Worm (Caenorhabditis elegans) whole organism, L4 larva: Measurements from ENCODE around the gene R09H10.5.
A peak's percentile ranks its signal among the peaks of the same experiment; 100 is the strongest.
"Not testable (repeated sequence)": the region's sequence is repeated elsewhere in the genome, so short reads cannot be mapped to it uniquely, and the experiment has no call there.

ENCODE experiments used
- D1046.2 ChIP-seq: fragments of 200-800 bp; sonication (Bioruptor generic); IDR thresholded peaks from 2 replicates; pipeline ENCODE4 v1.3.6; 2022; ENCODE audit warnings: missing genetic modification characterization, missing compliant biosample characterization
- F26F4.8 ChIP-seq: fragments of 200-800 bp; sonication (Bioruptor generic); conservative IDR thresholded peaks from 2 replicates; pipeline ENCODE4 v1.3.6; 2022; ENCODE audit warnings: missing genetic modification characterization, missing compliant biosample characterization
- F37D6.2 ChIP-seq: sonication (generic microtip); optimal IDR thresholded peaks from 2 replicates; lab custom pipeline; 2016; ENCODE audit warnings: mild to moderate bottlenecking, missing genetic modification characterization, missing compliant biosample characterization
- Y105C5A.15 ChIP-seq: fragments of 200-800 bp; sonication (Bioruptor generic); IDR thresholded peaks from 2 replicates; pipeline ENCODE4 v1.3.6; 2022; ENCODE audit warnings: missing genetic modification characterization, missing compliant biosample characterization
- Y48G9A.11 ChIP-seq: fragments of 200-800 bp; sonication (Bioruptor generic); IDR thresholded peaks from 2 replicates; pipeline ENCODE4 v1.3.6; 2022; ENCODE audit warnings: missing genetic modification reagents, missing genetic modification characterization, missing compliant biosample characterization
- ZK337.2 ChIP-seq: fragments of 200-800 bp; sonication (Bioruptor generic); IDR thresholded peaks from 2 replicates; pipeline ENCODE4 v1.3.6; 2022; ENCODE audit warnings: missing genetic modification reagents, missing genetic modification characterization, missing compliant biosample characterization
- attf-4 ChIP-seq: sonication (generic microtip); optimal IDR thresholded peaks from 3 replicates; lab custom pipeline; 2017; ENCODE audit warnings: missing biosample characterization, missing genetic modification characterization
- cey-2 ChIP-seq: sonication (generic microtip); optimal IDR thresholded peaks from 3 replicates; lab custom pipeline; 2017; ENCODE audit warnings: missing genetic modification characterization, mild to moderate bottlenecking, missing compliant biosample characterization, antibody characterized with exemption, borderline replicate concordance; ENCODE audit not compliant: insufficient read depth
- daf-16 ChIP-seq, 3 experiments: sonication (generic microtip); optimal IDR thresholded peaks; 2 replicates each; lab custom pipeline; 2016 to 2017; ENCODE audit warnings: missing genetic modification characterization in 3 of 3, missing genetic modification reagents in 3 of 3, mild to moderate bottlenecking in 2 of 3, missing compliant biosample characterization in 2 of 3, missing biosample characterization in 1 of 3, moderate library complexity in 1 of 3
- dmd-6 ChIP-seq: fragments of 200-800 bp; sonication (Bioruptor generic); IDR thresholded peaks from 2 replicates; pipeline ENCODE4 v1.3.6; 2022; ENCODE audit warnings: missing genetic modification reagents, missing genetic modification characterization, missing compliant biosample characterization
- dmd-8 ChIP-seq: fragments of 200-800 bp; sonication (Bioruptor generic); IDR thresholded peaks from 2 replicates; pipeline ENCODE4 v1.3.6; 2022; ENCODE audit warnings: missing genetic modification characterization, missing compliant biosample characterization
- dmd-9 ChIP-seq: fragments of 200-800 bp; sonication (Bioruptor generic); IDR thresholded peaks from 2 replicates; pipeline ENCODE4 v1.3.6; 2022; ENCODE audit warnings: missing genetic modification reagents, missing genetic modification characterization, missing compliant biosample characterization
- dve-1 ChIP-seq: sonication (generic microtip); optimal IDR thresholded peaks from 2 replicates; lab custom pipeline; 2017; ENCODE audit warnings: antibody characterized with exemption, mild to moderate bottlenecking, missing genetic modification characterization, missing compliant biosample characterization; ENCODE audit not compliant: insufficient read depth
- egl-27 ChIP-seq: sonication (generic microtip); optimal IDR thresholded peaks from 3 replicates; lab custom pipeline; 2017; ENCODE audit warnings: missing biosample characterization, missing genetic modification reagents, missing genetic modification characterization
- egl-43 ChIP-seq: fragments of 200-800 bp; sonication (Bioruptor generic); IDR thresholded peaks from 2 replicates; pipeline ENCODE4 v1.3.6; 2022; ENCODE audit warnings: missing genetic modification reagents, missing genetic modification characterization, missing compliant biosample characterization
- fkh-10 ChIP-seq: fragments of 150-350 bp; optimal IDR thresholded peaks from 2 replicates; lab custom pipeline; 2014; ENCODE audit warnings: missing biosample characterization, missing genetic modification reagents, missing genetic modification characterization
- hlh-11 ChIP-seq: fragments of 200-800 bp; sonication (Bioruptor generic); optimal IDR thresholded peaks from 2 replicates; lab custom pipeline; 2018; ENCODE audit warnings: mild to moderate bottlenecking, missing genetic modification characterization, missing compliant biosample characterization
- jun-1 ChIP-seq: fragments of 150-350 bp; optimal IDR thresholded peaks from 2 replicates; lab custom pipeline; 2014; ENCODE audit warnings: missing biosample characterization, missing genetic modification reagents, missing genetic modification characterization
- lin-13 ChIP-seq: fragments of 150-350 bp; optimal IDR thresholded peaks from 2 replicates; lab custom pipeline; 2014; ENCODE audit warnings: missing biosample characterization, missing genetic modification reagents, missing genetic modification characterization
- lin-15B ChIP-seq: fragments of 150-350 bp; sonication (generic microtip); optimal IDR thresholded peaks from 3 replicates; lab custom pipeline; 2014; ENCODE audit warnings: missing biosample characterization, missing genetic modification characterization
- lin-29 ChIP-seq: fragments of 200-800 bp; sonication (Bioruptor generic); IDR thresholded peaks from 2 replicates; pipeline ENCODE4 v1.3.6; 2022; ENCODE audit warnings: missing genetic modification reagents, missing genetic modification characterization, missing compliant biosample characterization
- lin-39 ChIP-seq: fragments of 150-350 bp; optimal IDR thresholded peaks from 2 replicates; lab custom pipeline; 2014; ENCODE audit warnings: missing biosample characterization, missing genetic modification reagents, missing genetic modification characterization
- mep-1 ChIP-seq: fragments of 150-350 bp; sonication (generic microtip); optimal IDR thresholded peaks from 3 replicates; lab custom pipeline; 2014; ENCODE audit warnings: missing biosample characterization, missing genetic modification characterization
- nhr-25 ChIP-seq: sonication (generic microtip); optimal IDR thresholded peaks from 2 replicates; lab custom pipeline; 2017; ENCODE audit warnings: missing genetic modification characterization, mild to moderate bottlenecking, missing compliant biosample characterization, antibody characterized with exemption, moderate library complexity, borderline replicate concordance; ENCODE audit not compliant: insufficient read depth
- nhr-28 ChIP-seq: fragments of 150-350 bp; optimal IDR thresholded peaks from 2 replicates; lab custom pipeline; 2014; ENCODE audit warnings: missing biosample characterization, missing genetic modification characterization
- nhr-42 ChIP-seq: fragments of 200-800 bp; sonication (Bioruptor generic); IDR thresholded peaks from 2 replicates; pipeline ENCODE4 v1.3.6; 2022; ENCODE audit warnings: missing genetic modification characterization, missing compliant biosample characterization
- nhr-48 ChIP-seq: sonication (generic microtip); optimal IDR thresholded peaks from 2 replicates; lab custom pipeline; 2016; ENCODE audit warnings: mild to moderate bottlenecking, missing genetic modification characterization, missing compliant biosample characterization
- nhr-6 ChIP-seq: fragments of 150-350 bp; optimal IDR thresholded peaks from 2 replicates; lab custom pipeline; 2014; ENCODE audit warnings: missing biosample characterization, missing genetic modification characterization
- nhr-76 ChIP-seq: fragments of 150-350 bp; optimal IDR thresholded peaks from 2 replicates; lab custom pipeline; 2014; ENCODE audit warnings: missing biosample characterization, missing genetic modification characterization
- nhr-77 ChIP-seq: fragments of 150-350 bp; optimal IDR thresholded peaks from 2 replicates; lab custom pipeline; 2014; ENCODE audit warnings: missing biosample characterization, missing genetic modification characterization
- pha-4 ChIP-seq, 2 experiments: fragments of 150-350 bp in 1 of 2; fragments of 200-800 bp in 1 of 2; sonication (Bioruptor generic) in 1 of 2; IDR thresholded peaks in 1 of 2; optimal IDR thresholded peaks in 1 of 2; 2 replicates each; pipeline versions ENCODE4 v1.3.6 to Lab custom; 2014 to 2022; ENCODE audit warnings: missing genetic modification characterization in 2 of 2, missing genetic modification reagents in 2 of 2, missing biosample characterization in 1 of 2, missing compliant biosample characterization in 1 of 2
- pqm-1 ChIP-seq: sonication (generic microtip); optimal IDR thresholded peaks from 2 replicates; lab custom pipeline; 2017; ENCODE audit warnings: missing biosample characterization, missing genetic modification characterization
- unc-62 ChIP-seq, 3 experiments: fragments of 150-350 bp in 1 of 3; sonication (generic microtip); optimal IDR thresholded peaks in 2 of 3; peaks in 1 of 3; 1 replicate in 1 of 3; 2 replicates in 2 of 3; lab custom pipeline; 2014 to 2017; ENCODE audit warnings: missing biosample characterization in 3 of 3, missing genetic modification characterization in 3 of 3, missing genetic modification reagents in 3 of 3, missing genotype in 1 of 3
- zag-1 ChIP-seq: fragments of 150-350 bp; optimal IDR thresholded peaks from 2 replicates; lab custom pipeline; 2014; ENCODE audit warnings: missing biosample characterization, missing genetic modification characterization
- ztf-11 ChIP-seq: fragments of 150-350 bp; optimal IDR thresholded peaks from 2 replicates; lab custom pipeline; 2014; ENCODE audit warnings: missing biosample characterization, missing genetic modification characterization

The R09H10.5 gene

ce11 chrIV:10658366-10658765 is 29.7 kb upstream of the R09H10.5 start (continued):
- TF ChIP-seq pha-4 (GFP tag; IDR thresholded peaks at IDR 0.05; lab: Robert Waterston, UW) (peak; percentile 61; the same call in 1 of the 2 replicates), D1046.2 (GFP tag; lab: Robert Waterston, UW) (0 out of 2 replicates have a peak, but pooled peaks have one; percentile 70), dmd-8 (GFP tag; lab: Robert Waterston, UW) (peak; percentile 97)
- not testable (repeated sequence) for TF ChIP-seq pha-4 (tag; optimal IDR thresholded peaks at IDR 0.05; lab: Kevin White, UChicago)

ce11 chrIV:10656770-10657323 is 28.2 kb upstream of the R09H10.5 start, which contains the start of gene K08C7.1:
TSS of gene K08C7.1 (plus strand) at chrIV:10656812.
- TF ChIP-seq daf-16 (GFP tag; optimal IDR thresholded peaks at IDR 0.05; lab: Kevin White, UChicago): no peak
- peak; percentile 48 for TF ChIP-seq daf-16 (tag; optimal IDR thresholded peaks at IDR 0.05; lab: Kevin White, UChicago)
- TF ChIP-seq nhr-28 (tag; lab: Kevin White, UChicago): peak; percentile 40
- no peak for TF ChIP-seq dmd-8 (GFP tag; lab: Robert Waterston, UW)
- TF ChIP-seq lin-29 (GFP tag; lab: Robert Waterston, UW): no peak
- no peak for TF ChIP-seq ztf-11 (tag; lab: Kevin White, UChicago)
- TF ChIP-seq egl-27: no peak
- no peak for TF ChIP-seq F26F4.8 (GFP tag; lab: Robert Waterston, UW)
- TF ChIP-seq attf-4 (tag; lab: Kevin White, UChicago): no peak
- TF ChIP-seq cey-2 (tag; lab: Kevin White, UChicago): no peak
- TF ChIP-seq nhr-42 (GFP tag; lab: Robert Waterston, UW): no peak
- no peak for TF ChIP-seq F37D6.2 (tag; lab: Kevin White, UChicago)
- no peak for TF ChIP-seq Y105C5A.15 (GFP tag; lab: Robert Waterston, UW)
- no peak for TF ChIP-seq lin-15B (tag; lab: Kevin White, UChicago)
- peak; percentile 35 for TF ChIP-seq dve-1 (tag; lab: Kevin White, UChicago)
- no peak for TF ChIP-seq lin-39 (tag; lab: Kevin White, UChicago)
- TF ChIP-seq lin-13 (GFP tag; lab: Kevin White, UChicago): no peak
- peak; percentile 44; the same call in 1 of the 2 replicates for TF ChIP-seq dmd-6 (GFP tag; lab: Robert Waterston, UW)
- no peak for TF ChIP-seq Y48G9A.11 (GFP tag; lab: Robert Waterston, UW)
- TF ChIP-seq egl-43 (GFP tag; lab: Robert Waterston, UW): no peak
- TF ChIP-seq unc-62 (GFP tag; optimal IDR thresholded peaks at IDR 0.05 in 1 of 2; lab: Kevin White, UChicago): peak in 1 of 2 experiments; percentile 89
- TF ChIP-seq unc-62 (tag; optimal IDR thresholded peaks at IDR 0.05; lab: Kevin White, UChicago): no peak
- no peak for TF ChIP-seq dmd-9 (GFP tag; lab: Robert Waterston, UW)
- TF ChIP-seq mep-1 (tag; lab: Kevin White, UChicago): no peak
- no peak for TF ChIP-seq ZK337.2
- TF ChIP-seq jun-1 (tag; lab: Kevin White, UChicago): no peak
- TF ChIP-seq nhr-48 (tag; lab: Kevin White, UChicago): no peak
- peak; percentile 80 for TF ChIP-seq pqm-1 (tag; lab: Kevin White, UChicago)
- no peak for TF ChIP-seq nhr-6
- no peak for TF ChIP-seq zag-1
- no peak for TF ChIP-seq fkh-10 (GFP tag; lab: Kevin White, UChicago)
- no peak for TF ChIP-seq nhr-76 (tag; lab: Kevin White, UChicago)
- TF ChIP-seq nhr-77 (tag; lab: Kevin White, UChicago): peak; percentile 21
- TF ChIP-seq hlh-11 (tag; lab: Kevin White, UChicago): peak; percentile 18

- TF ChIP-seq pha-4 (GFP tag; IDR thresholded peaks at IDR 0.05; lab: Robert Waterston, UW); pha-4 (tag; optimal IDR thresholded peaks at IDR 0.05; lab: Kevin White, UChicago); nhr-25 (tag; lab: Kevin White, UChicago); F26F4.8 (GFP tag; lab: Robert Waterston, UW): not testable (repeated sequence)
Observed at ce11 chrIV:10654047-10654446, 25.4 kb upstream of the R09H10.5 start, which contains the start of gene glb-19. TSS of gene glb-19 (minus strand) at chrIV:10654147.
